Fruit fly (Drosophila melanogaster) whole organism: Measurements from ENCODE around the gene CG2841.

Source experiments
- CG8478 ChIP-seq: fragments of >200 bp; optimal IDR thresholded peaks from 2 replicates; lab custom pipeline; 2018; ENCODE audit warnings: inconsistent platforms
- Dll ChIP-seq: fragments of >200 bp; optimal IDR thresholded peaks from 2 replicates; lab custom pipeline; 2017
- EcR ChIP-seq, 2 experiments: fragments of >200 bp; optimal IDR thresholded peaks; 2 replicates each; lab custom pipeline; 2017; ENCODE audit warnings: missing biosample characterization in 2 of 2, missing genetic modification characterization in 2 of 2, missing genetic modification reagents in 2 of 2
- pan ChIP-seq: fragments of >200 bp; optimal IDR thresholded peaks from 2 replicates; lab custom pipeline; 2017
- psq ChIP-seq: fragments of >200 bp; optimal IDR thresholded peaks from 2 replicates; lab custom pipeline; 2017
- usp ChIP-seq: fragments of >200 bp; optimal IDR thresholded peaks from 2 replicates; lab custom pipeline; 2017; ENCODE audit warnings: missing biosample characterization, missing genetic modification characterization, mixed read lengths

The CG2841 gene

dm6 chrX:2318369-2318768, 47.8 kb downstream of the CG2841 start:
- TF ChIP-seq CG8478 = no peak
- peak; percentile 87 for TF ChIP-seq pan (lab: Kevin White, UChicago)

- TF ChIP-seq Dll (lab: Kevin White, UChicago) (peak; percentile 95), CG8478 (no peak)
Measured at dm6 chrX:2317347-2317832, 48.8 kb downstream of the CG2841 start.

DNA sequence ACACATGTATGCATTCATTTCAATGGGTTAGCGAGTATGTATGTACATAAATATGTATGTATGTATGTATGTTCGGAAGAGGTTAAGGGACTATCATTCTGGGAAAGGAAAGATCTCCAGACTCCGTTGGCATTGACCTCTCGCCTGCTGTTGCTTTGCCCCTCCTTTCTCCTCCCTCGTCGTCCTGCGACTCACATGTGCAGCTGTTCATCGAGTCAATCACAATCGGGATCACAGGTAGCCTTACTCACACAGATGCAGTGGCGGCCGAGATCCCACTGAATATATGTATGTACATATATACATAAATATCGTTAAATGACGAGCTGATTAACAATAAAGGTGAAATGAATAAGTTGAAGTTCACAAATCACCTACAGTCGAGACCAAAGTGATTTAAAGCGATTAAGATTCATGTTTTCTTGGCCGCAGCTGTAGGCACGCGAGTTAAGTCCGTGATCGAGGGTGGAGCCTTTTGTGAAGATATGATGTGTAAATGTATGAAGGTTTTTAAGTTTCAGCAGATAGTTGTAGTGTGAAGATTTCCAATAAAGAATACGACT, 57.7 kb downstream of the CG2841 start:
- TF ChIP-seq Dll (lab: Kevin White, UChicago) = no peak
- no peak for TF ChIP-seq CG8478
- TF ChIP-seq EcR (GFP tag; optimal IDR thresholded peaks at IDR 0.05; lab: Kevin White, UChicago) = no peak
- no peak for TF ChIP-seq usp (GFP tag; lab: Kevin White, UChicago)
- no peak for TF ChIP-seq psq (lab: Kevin White, UChicago)
- TF ChIP-seq pan (lab: Kevin White, UChicago) = no peak

DNA sequence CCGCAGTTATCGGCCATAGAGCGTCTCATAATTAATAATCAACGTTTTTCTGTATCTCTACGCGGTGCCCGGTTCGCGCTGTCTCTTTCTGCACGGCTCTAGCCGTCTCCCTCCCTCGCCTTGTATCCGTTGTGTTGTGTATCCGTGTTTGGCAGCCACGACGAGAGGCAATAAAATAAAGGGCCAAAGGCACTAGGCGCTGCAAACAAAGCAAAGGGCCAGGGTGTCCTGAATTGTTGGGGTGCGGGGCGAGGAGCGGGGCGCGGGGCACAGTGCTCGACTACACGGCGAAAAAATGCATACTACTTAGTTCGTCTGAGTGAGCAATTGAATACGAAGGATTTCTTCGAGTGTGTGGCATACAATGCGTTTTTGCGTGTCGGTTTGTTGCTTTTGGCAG, 58.6 kb downstream of the CG2841 start:
- no peak for TF ChIP-seq pan (lab: Kevin White, UChicago)
- TF ChIP-seq psq (lab: Kevin White, UChicago) = no peak
- no peak for TF ChIP-seq EcR (GFP tag; optimal IDR thresholded peaks at IDR 0.05; lab: Kevin White, UChicago)
- TF ChIP-seq Dll (lab: Kevin White, UChicago) = no peak
- TF ChIP-seq CG8478 = no peak
- no peak for TF ChIP-seq usp (GFP tag; lab: Kevin White, UChicago)

DNA sequence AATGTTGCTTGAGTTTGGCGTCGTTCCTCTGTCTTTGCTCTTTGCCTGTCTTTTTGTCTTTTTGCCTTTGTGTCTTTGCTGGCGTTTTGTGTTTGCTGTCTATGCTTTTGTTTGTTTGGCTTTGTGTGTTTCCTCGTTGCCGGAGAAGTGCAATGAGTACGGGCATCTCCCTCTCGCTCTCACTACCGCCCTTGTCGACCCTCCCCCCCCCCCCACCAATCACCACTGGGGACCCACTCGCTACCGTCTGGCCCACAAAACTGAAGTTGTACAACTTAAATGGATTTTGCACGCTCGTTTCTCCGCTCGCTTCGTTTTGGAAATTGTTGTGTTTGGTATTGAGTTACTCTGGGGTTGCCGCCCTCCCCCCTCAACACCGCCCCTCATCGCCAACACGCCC, 59.4 kb downstream of the CG2841 start:
- TF ChIP-seq Dll (lab: Kevin White, UChicago) (no peak), EcR (GFP tag; optimal IDR thresholded peaks at IDR 0.05; lab: Kevin White, UChicago) (no peak), usp (GFP tag; lab: Kevin White, UChicago) (no peak), CG8478 (no peak), pan (lab: Kevin White, UChicago) (no peak), psq (lab: Kevin White, UChicago) (no peak)

dm6 chrX:2306307-2306706, 59.8 kb downstream of the CG2841 start:
- no peak for TF ChIP-seq psq (lab: Kevin White, UChicago)
- TF ChIP-seq Dll (lab: Kevin White, UChicago) = peak; percentile 24

dm6 chrX:2305842-2306300, 60.3 kb downstream of the CG2841 start:
- TF ChIP-seq Dll (lab: Kevin White, UChicago) (peak; percentile 54), usp (GFP tag; lab: Kevin White, UChicago) (no peak)

dm6 chrX:2305281-2305680, 60.9 kb downstream of the CG2841 start:
- TF ChIP-seq psq (lab: Kevin White, UChicago) (no peak), usp (GFP tag; lab: Kevin White, UChicago) (no peak), EcR (GFP tag; optimal IDR thresholded peaks at IDR 0.05; lab: Kevin White, UChicago) (no peak)

DNA sequence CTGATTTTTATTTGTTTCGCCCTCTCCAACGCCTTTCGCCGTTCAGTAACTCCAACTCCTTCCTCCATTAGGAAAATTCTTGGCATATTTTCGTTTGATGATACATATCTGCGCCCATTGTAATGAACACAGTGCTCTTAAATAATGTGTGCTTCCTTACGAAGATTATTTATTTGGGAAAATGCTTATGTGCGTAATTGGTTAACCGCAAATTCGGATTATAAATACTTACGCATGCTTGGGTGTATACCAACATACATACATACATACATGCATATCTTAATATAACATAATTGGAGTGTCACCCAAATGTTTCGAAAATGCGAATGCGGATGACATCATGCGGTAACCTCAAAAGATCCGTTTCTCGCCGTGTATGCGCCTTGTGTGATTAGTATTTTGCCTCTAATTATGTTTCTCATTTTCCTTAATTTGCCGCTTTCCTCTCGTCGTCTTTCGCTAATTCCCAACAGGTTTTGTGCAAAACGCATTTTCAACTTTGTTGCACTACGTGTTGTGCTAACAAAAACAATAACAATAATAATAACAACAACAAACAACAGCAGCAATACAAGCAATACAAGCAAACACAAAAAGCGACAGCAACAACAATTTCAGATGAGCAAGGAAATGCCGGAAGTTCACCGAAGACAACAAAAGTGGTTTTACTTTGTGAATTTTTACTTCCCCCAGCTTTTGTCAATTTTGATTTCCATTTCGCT, 61.5 kb downstream of the CG2841 start:
- TF ChIP-seq Dll (lab: Kevin White, UChicago) (no peak), pan (lab: Kevin White, UChicago) (no peak), usp (GFP tag; lab: Kevin White, UChicago) (no peak), CG8478 (no peak), EcR (GFP tag; optimal IDR thresholded peaks at IDR 0.05; lab: Kevin White, UChicago) (no peak), psq (lab: Kevin White, UChicago) (no peak)

- TF ChIP-seq EcR (GFP tag; optimal IDR thresholded peaks at IDR 0.05; lab: Kevin White, UChicago) (no peak), CG8478 (no peak), pan (lab: Kevin White, UChicago) (no peak), Dll (lab: Kevin White, UChicago) (peak; percentile 80), psq (lab: Kevin White, UChicago) (no peak), usp (GFP tag; lab: Kevin White, UChicago) (no peak)
Measured at dm6 chrX:2303771-2304513, 62.2 kb downstream of the CG2841 start.

- no peak for TF ChIP-seq EcR (GFP tag; optimal IDR thresholded peaks at IDR 0.05; lab: Kevin White, UChicago)
- TF ChIP-seq pan (lab: Kevin White, UChicago) = no peak
- TF ChIP-seq CG8478 = no peak
- no peak for TF ChIP-seq usp (GFP tag; lab: Kevin White, UChicago)
- no peak for TF ChIP-seq psq (lab: Kevin White, UChicago)
- TF ChIP-seq Dll (lab: Kevin White, UChicago) = no peak
Measured at dm6 chrX:2302875-2303274, 63.3 kb downstream of the CG2841 start.
